Fruit fly (Drosophila melanogaster) whole organism: Measurements from ENCODE around the gene Brd8.

ENCODE experiments used
- CG8478 ChIP-seq: fragments of >200 bp; optimal IDR thresholded peaks from 2 replicates; lab custom pipeline; 2018; ENCODE audit warnings: inconsistent platforms
- Dll ChIP-seq: fragments of >200 bp; optimal IDR thresholded peaks from 2 replicates; lab custom pipeline; 2017
- EcR ChIP-seq, 2 experiments: fragments of >200 bp; optimal IDR thresholded peaks; 2 replicates each; lab custom pipeline; 2017; ENCODE audit warnings: missing biosample characterization in 2 of 2, missing genetic modification characterization in 2 of 2, missing genetic modification reagents in 2 of 2
- pan ChIP-seq: fragments of >200 bp; optimal IDR thresholded peaks from 2 replicates; lab custom pipeline; 2017
- psq ChIP-seq: fragments of >200 bp; optimal IDR thresholded peaks from 2 replicates; lab custom pipeline; 2017
- usp ChIP-seq: fragments of >200 bp; optimal IDR thresholded peaks from 2 replicates; lab custom pipeline; 2017; ENCODE audit warnings: missing biosample characterization, missing genetic modification characterization, mixed read lengths

Brd8 gene

dm6 chr3R:29215652-29216483 lies 7.4 kb upstream of the Brd8 start:
- TF ChIP-seq usp (GFP tag; lab: Kevin White, UChicago) (no peak), psq (lab: Kevin White, UChicago) (no peak), EcR (GFP tag; optimal IDR thresholded peaks at IDR 0.05; lab: Kevin White, UChicago) (no peak), CG8478 (lab: Kevin White, UChicago) (no peak), pan (lab: Kevin White, UChicago) (no peak), Dll (no peak)

dm6 chr3R:29216484-29216863 lies 6.8 kb upstream of the Brd8 start:
- no peak for TF ChIP-seq CG8478 (lab: Kevin White, UChicago)
- TF ChIP-seq Dll, result no peak
- TF ChIP-seq pan (lab: Kevin White, UChicago), result no peak
- TF ChIP-seq EcR (GFP tag; optimal IDR thresholded peaks at IDR 0.05; lab: Kevin White, UChicago), result no peak
- TF ChIP-seq psq (lab: Kevin White, UChicago), result no peak
- TF ChIP-seq usp (GFP tag; lab: Kevin White, UChicago), result no peak

dm6 chr3R:29217309-29217708 lies 6.0 kb upstream of the Brd8 start:
- TF ChIP-seq pan (lab: Kevin White, UChicago) (no peak), psq (lab: Kevin White, UChicago) (no peak), EcR (GFP tag; optimal IDR thresholded peaks at IDR 0.05; lab: Kevin White, UChicago) (no peak), CG8478 (lab: Kevin White, UChicago) (no peak), usp (GFP tag; lab: Kevin White, UChicago) (no peak), Dll (no peak)

dm6 chr3R:29218001-29218400 lies 5.3 kb upstream of the Brd8 start:
- TF ChIP-seq Dll (no peak), psq (lab: Kevin White, UChicago) (no peak), CG8478 (lab: Kevin White, UChicago) (no peak), EcR (GFP tag; optimal IDR thresholded peaks at IDR 0.05; lab: Kevin White, UChicago) (no peak), usp (GFP tag; lab: Kevin White, UChicago) (no peak), pan (lab: Kevin White, UChicago) (no peak)

- TF ChIP-seq EcR (GFP tag; optimal IDR thresholded peaks at IDR 0.05; lab: Kevin White, UChicago), result no peak
- TF ChIP-seq psq (lab: Kevin White, UChicago), result no peak
- no peak for TF ChIP-seq CG8478 (lab: Kevin White, UChicago)
- no peak for TF ChIP-seq usp (GFP tag; lab: Kevin White, UChicago)
- no peak for TF ChIP-seq Dll
- TF ChIP-seq pan (lab: Kevin White, UChicago), result no peak
Measured at dm6 chr3R:29219948-29220347, 3.3 kb upstream of the Brd8 start, which contains the start of gene eEF1gamma. TSS of gene eEF1gamma (plus strand) at chr3R:29220172.

dm6 chr3R:29220585-29220984 lies 2.7 kb upstream of the Brd8 start:
- no peak for TF ChIP-seq usp (GFP tag; lab: Kevin White, UChicago)
- no peak for TF ChIP-seq psq (lab: Kevin White, UChicago)
- no peak for TF ChIP-seq CG8478 (lab: Kevin White, UChicago)
- no peak for TF ChIP-seq Dll

- TF ChIP-seq psq (lab: Kevin White, UChicago) (no peak), pan (lab: Kevin White, UChicago) (no peak)
Measured at dm6 chr3R:29221168-29221567, 2.1 kb upstream of the Brd8 start.

dm6 chr3R:29227675-29228211 lies 4.5 kb downstream of the Brd8 start, which contains the start of gene CG14507:
TSS of gene CG14507 (minus strand) at chr3R:29227725.
- TF ChIP-seq psq (lab: Kevin White, UChicago) (no peak), EcR (GFP tag; optimal IDR thresholded peaks at IDR 0.05; lab: Kevin White, UChicago) (no peak), usp (GFP tag; lab: Kevin White, UChicago) (no peak), pan (lab: Kevin White, UChicago) (no peak), Dll (no peak), CG8478 (lab: Kevin White, UChicago) (no peak)

dm6 chr3R:29228745-29229448 lies 5.6 kb downstream of the Brd8 start, which contains the start of gene Usp1:
TSS of gene Usp1 (plus strand) at chr3R:29229161.
- TF ChIP-seq EcR (GFP tag; optimal IDR thresholded peaks at IDR 0.05; lab: Kevin White, UChicago) (no peak), psq (lab: Kevin White, UChicago) (no peak), pan (lab: Kevin White, UChicago) (peak; percentile 9)

- TF ChIP-seq CG8478 (lab: Kevin White, UChicago) (no peak), pan (lab: Kevin White, UChicago) (no peak), psq (lab: Kevin White, UChicago) (no peak), EcR (GFP tag; optimal IDR thresholded peaks at IDR 0.05; lab: Kevin White, UChicago) (no peak), Dll (no peak), usp (GFP tag; lab: Kevin White, UChicago) (no peak)
Measured at dm6 chr3R:29229958-29230357, 6.7 kb downstream of the Brd8 start.

- TF ChIP-seq EcR (GFP tag; optimal IDR thresholded peaks at IDR 0.05; lab: Kevin White, UChicago) (no peak), usp (GFP tag; lab: Kevin White, UChicago) (no peak), pan (lab: Kevin White, UChicago) (no peak), Dll (no peak), psq (lab: Kevin White, UChicago) (no peak), CG8478 (lab: Kevin White, UChicago) (no peak)
Measured at dm6 chr3R:29230552-29231102, 7.3 kb downstream of the Brd8 start.
